Fruit fly (Drosophila melanogaster) Kc167 (cell line): ENCODE results near the gene Ugt35C1.

Experiments used
- insv ChIP-seq: fragments of >200 bp; optimal IDR thresholded peaks from 3 replicates; lab custom pipeline; 2018; ENCODE audit warnings: missing external identifiers
- psq ChIP-seq: fragments of >200 bp; optimal IDR thresholded peaks from 2 replicates; lab custom pipeline; 2017; ENCODE audit warnings: missing external identifiers

DNA sequence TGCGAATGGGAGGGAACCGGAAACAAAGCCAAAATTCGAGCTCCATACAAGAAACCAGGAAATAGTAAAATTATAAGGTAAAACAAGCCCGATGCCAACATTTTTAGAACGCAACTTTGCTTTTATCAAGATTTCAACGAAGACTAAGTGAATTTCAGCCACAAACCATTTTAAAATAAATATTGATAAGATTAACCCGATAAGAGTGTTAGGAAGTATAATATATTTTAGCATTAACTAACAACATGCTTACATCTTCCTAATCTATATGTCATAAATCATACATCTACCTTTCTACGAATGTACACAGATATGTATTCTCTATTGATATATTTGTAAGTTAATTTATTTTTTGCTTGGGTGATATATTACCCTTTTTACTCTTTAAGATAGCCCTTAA, 37.8 kb upstream of the Ugt35C1 start, which contains the start of gene Ugt35E1:
- TF ChIP-seq insv (lab: Kevin White, UChicago) (no peak), psq (lab: Kevin White, UChicago) (no peak)
